Worm (Caenorhabditis elegans) whole organism, L4 larva: ENCODE results near the gene EEED8.3.
A peak's percentile ranks its signal among the peaks of the same experiment; 100 is the strongest.

ENCODE experiments used
- F26F4.8 ChIP-seq: fragments of 200-800 bp; sonication (Bioruptor generic); conservative IDR thresholded peaks from 2 replicates; pipeline ENCODE4 v1.3.6; 2022; ENCODE audit warnings: missing genetic modification characterization, missing compliant biosample characterization
- F49E8.2 ChIP-seq: sonication (generic microtip); optimal IDR thresholded peaks from 2 replicates; lab custom pipeline; 2016; ENCODE audit warnings: missing compliant biosample characterization, mild to moderate bottlenecking, missing genetic modification characterization, borderline replicate concordance
- R02D3.7 ChIP-seq: fragments of 150-350 bp; sonication (generic microtip); optimal IDR thresholded peaks from 3 replicates; lab custom pipeline; 2014; ENCODE audit warnings: missing biosample characterization, missing genetic modification characterization
- T20F7.1 ChIP-seq: fragments of 200-800 bp; sonication (Bioruptor generic); optimal IDR thresholded peaks from 2 replicates; lab custom pipeline; 2018; ENCODE audit warnings: mild to moderate bottlenecking, missing genetic modification characterization, missing compliant biosample characterization
- Y105C5A.15 ChIP-seq: fragments of 200-800 bp; sonication (Bioruptor generic); IDR thresholded peaks from 2 replicates; pipeline ENCODE4 v1.3.6; 2022; ENCODE audit warnings: missing genetic modification characterization, missing compliant biosample characterization
- aha-1 ChIP-seq: fragments of 150-350 bp; peaks from one replicate; lab custom pipeline; 2014; ENCODE audit warnings: missing biosample characterization, missing genetic modification characterization
- ama-1 ChIP-seq: fragments of 150-350 bp; optimal IDR thresholded peaks from 2 replicates; lab custom pipeline; 2014; ENCODE audit warnings: inconsistent platforms, mixed read lengths
- arid-1 ChIP-seq: fragments of 200-800 bp; sonication (Bioruptor generic); conservative IDR thresholded peaks from 2 replicates; pipeline ENCODE4 v1.3.6; 2022; ENCODE audit warnings: missing genetic modification reagents, missing genetic modification characterization, missing compliant biosample characterization
- ceh-44 ChIP-seq: fragments of 200-800 bp; sonication (Bioruptor generic); IDR thresholded peaks from 2 replicates; pipeline ENCODE4 v1.3.6; 2022; ENCODE audit warnings: missing genetic modification reagents, missing genetic modification characterization, missing compliant biosample characterization
- ctbp-1 ChIP-seq: fragments of 200-800 bp; sonication (Bioruptor generic); IDR thresholded peaks from 2 replicates; pipeline ENCODE4 v1.3.6; 2022; ENCODE audit warnings: missing genetic modification reagents, missing genetic modification characterization, missing compliant biosample characterization
- daf-12 ChIP-seq: fragments of 150-350 bp; optimal IDR thresholded peaks from 2 replicates; lab custom pipeline; 2014; ENCODE audit warnings: missing biosample characterization, missing genetic modification reagents, missing genetic modification characterization
- daf-16 ChIP-seq, 3 experiments: sonication (generic microtip); optimal IDR thresholded peaks; 2 replicates each; lab custom pipeline; 2016 to 2017; ENCODE audit warnings: missing genetic modification characterization in 3 of 3, missing genetic modification reagents in 3 of 3, mild to moderate bottlenecking in 2 of 3, missing compliant biosample characterization in 2 of 3, missing biosample characterization in 1 of 3, moderate library complexity in 1 of 3
- daf-8 ChIP-seq: fragments of 200-800 bp; sonication (Bioruptor generic); IDR thresholded peaks from 2 replicates; pipeline ENCODE4 v1.3.6; 2022; ENCODE audit warnings: missing genetic modification characterization, missing compliant biosample characterization
- dmd-6 ChIP-seq: fragments of 200-800 bp; sonication (Bioruptor generic); IDR thresholded peaks from 2 replicates; pipeline ENCODE4 v1.3.6; 2022; ENCODE audit warnings: missing genetic modification reagents, missing genetic modification characterization, missing compliant biosample characterization
- dpl-1 ChIP-seq: fragments of 150-350 bp; optimal IDR thresholded peaks from 2 replicates; lab custom pipeline; 2014; ENCODE audit warnings: missing biosample characterization, missing genetic modification reagents, missing genetic modification characterization
- egl-27 ChIP-seq: sonication (generic microtip); optimal IDR thresholded peaks from 3 replicates; lab custom pipeline; 2017; ENCODE audit warnings: missing biosample characterization, missing genetic modification reagents, missing genetic modification characterization
- hlh-30 ChIP-seq: sonication (generic microtip); optimal IDR thresholded peaks from 2 replicates; lab custom pipeline; 2017; ENCODE audit warnings: antibody characterized with exemption, mild to moderate bottlenecking, missing genetic modification characterization, missing compliant biosample characterization; ENCODE audit not compliant: insufficient read depth
- hmg-1.1 ChIP-seq: fragments of 200-800 bp; sonication (Bioruptor generic); IDR thresholded peaks from 2 replicates; pipeline ENCODE4 v1.3.6; 2022; ENCODE audit warnings: missing genetic modification reagents, missing genetic modification characterization, missing compliant biosample characterization
- jun-1 ChIP-seq: fragments of 150-350 bp; optimal IDR thresholded peaks from 2 replicates; lab custom pipeline; 2014; ENCODE audit warnings: missing biosample characterization, missing genetic modification reagents, missing genetic modification characterization
- lin-29 ChIP-seq: fragments of 200-800 bp; sonication (Bioruptor generic); IDR thresholded peaks from 2 replicates; pipeline ENCODE4 v1.3.6; 2022; ENCODE audit warnings: missing genetic modification reagents, missing genetic modification characterization, missing compliant biosample characterization
- lin-38 ChIP-seq: fragments of 200-800 bp; sonication (Bioruptor generic); IDR thresholded peaks from 2 replicates; pipeline ENCODE4 v1.3.6; 2022; ENCODE audit warnings: missing genetic modification reagents, missing genetic modification characterization, missing compliant biosample characterization
- lir-3 ChIP-seq: sonication (generic microtip); optimal IDR thresholded peaks from 2 replicates; lab custom pipeline; 2016; ENCODE audit warnings: mild to moderate bottlenecking, missing genetic modification characterization, missing compliant biosample characterization
- lsy-2 ChIP-seq, 2 experiments: fragments of 150-350 bp in 1 of 2; sonication (generic microtip) in 1 of 2; optimal IDR thresholded peaks; 2 replicates each; lab custom pipeline; 2014 to 2017; ENCODE audit warnings: missing biosample characterization in 2 of 2, missing genetic modification characterization in 2 of 2
- madf-5 ChIP-seq, 2 experiments: fragments of 200-800 bp; sonication (Bioruptor generic); IDR thresholded peaks; 2 replicates each; pipeline ENCODE4 v1.3.6; 2022; ENCODE audit warnings: missing compliant biosample characterization in 2 of 2, missing genetic modification characterization in 2 of 2
- madf-9 ChIP-seq: fragments of 200-800 bp; sonication (Bioruptor generic); conservative IDR thresholded peaks from 2 replicates; pipeline ENCODE4 v1.3.6; 2022; ENCODE audit warnings: missing genetic modification reagents, missing genetic modification characterization, missing compliant biosample characterization
- mdl-1 ChIP-seq, 2 experiments: fragments of 150-350 bp in 1 of 2; sonication (generic microtip) in 1 of 2; optimal IDR thresholded peaks; 2 replicates each; lab custom pipeline; 2014 to 2017; ENCODE audit warnings: missing biosample characterization in 2 of 2, missing genetic modification characterization in 2 of 2
- mep-1 ChIP-seq: fragments of 150-350 bp; sonication (generic microtip); optimal IDR thresholded peaks from 3 replicates; lab custom pipeline; 2014; ENCODE audit warnings: missing biosample characterization, missing genetic modification characterization
- mxl-3 ChIP-seq: fragments of 200-800 bp; sonication (Bioruptor generic); optimal IDR thresholded peaks from 2 replicates; lab custom pipeline; 2018; ENCODE audit warnings: mild to moderate bottlenecking, missing genetic modification characterization, missing compliant biosample characterization
- nhr-237 ChIP-seq: sonication (generic microtip); optimal IDR thresholded peaks from 2 replicates; lab custom pipeline; 2017; ENCODE audit warnings: missing biosample characterization, missing genetic modification characterization
- nhr-25 ChIP-seq: sonication (generic microtip); optimal IDR thresholded peaks from 2 replicates; lab custom pipeline; 2017; ENCODE audit warnings: missing genetic modification characterization, mild to moderate bottlenecking, missing compliant biosample characterization, antibody characterized with exemption, moderate library complexity, borderline replicate concordance; ENCODE audit not compliant: insufficient read depth
- nhr-28 ChIP-seq: fragments of 150-350 bp; optimal IDR thresholded peaks from 2 replicates; lab custom pipeline; 2014; ENCODE audit warnings: missing biosample characterization, missing genetic modification characterization
- nhr-42 ChIP-seq: fragments of 200-800 bp; sonication (Bioruptor generic); IDR thresholded peaks from 2 replicates; pipeline ENCODE4 v1.3.6; 2022; ENCODE audit warnings: missing genetic modification characterization, missing compliant biosample characterization
- nhr-6 ChIP-seq: fragments of 150-350 bp; optimal IDR thresholded peaks from 2 replicates; lab custom pipeline; 2014; ENCODE audit warnings: missing biosample characterization, missing genetic modification characterization
- rbr-2 ChIP-seq: sonication (generic microtip); optimal IDR thresholded peaks from 2 replicates; lab custom pipeline; 2016; ENCODE audit warnings: missing genotype, missing genetic modification characterization, missing compliant biosample characterization
- saeg-2 ChIP-seq: fragments of 200-800 bp; sonication (Bioruptor generic); IDR thresholded peaks from 2 replicates; pipeline ENCODE4 v1.3.6; 2022; ENCODE audit warnings: missing genetic modification reagents, missing genetic modification characterization, missing compliant biosample characterization
- sdz-12 ChIP-seq: fragments of 200-800 bp; sonication (Bioruptor generic); optimal IDR thresholded peaks from 2 replicates; lab custom pipeline; 2018; ENCODE audit warnings: mild to moderate bottlenecking, missing genetic modification characterization, missing compliant biosample characterization
- snpc-4 ChIP-seq: fragments of 150-350 bp; optimal IDR thresholded peaks from 2 replicates; lab custom pipeline; 2014; ENCODE audit warnings: missing biosample characterization, missing genetic modification characterization
- spr-1 ChIP-seq: sonication (generic microtip); optimal IDR thresholded peaks from 2 replicates; lab custom pipeline; 2016; ENCODE audit warnings: mild to moderate bottlenecking, missing genetic modification characterization, missing compliant biosample characterization
- tag-97 ChIP-seq: fragments of 200-800 bp; sonication (Bioruptor generic); IDR thresholded peaks from 2 replicates; pipeline ENCODE4 v1.3.6; 2022; ENCODE audit warnings: missing genetic modification characterization, missing compliant biosample characterization
- tra-1 ChIP-seq: fragments of 200-800 bp; sonication (Bioruptor generic); IDR thresholded peaks from 2 replicates; pipeline ENCODE4 v1.3.6; 2022; ENCODE audit warnings: missing genetic modification reagents, missing genetic modification characterization, missing compliant biosample characterization
- zfp-3 ChIP-seq: fragments of 200-800 bp; sonication (Bioruptor generic); conservative IDR thresholded peaks from 2 replicates; pipeline ENCODE4 v1.3.6; 2022; ENCODE audit warnings: missing genetic modification reagents, missing genetic modification characterization, missing compliant biosample characterization
- zip-2 ChIP-seq: fragments of 150-350 bp; optimal IDR thresholded peaks from 2 replicates; lab custom pipeline; 2014; ENCODE audit warnings: missing biosample characterization, missing genetic modification characterization

The EEED8.3 gene

DNA sequence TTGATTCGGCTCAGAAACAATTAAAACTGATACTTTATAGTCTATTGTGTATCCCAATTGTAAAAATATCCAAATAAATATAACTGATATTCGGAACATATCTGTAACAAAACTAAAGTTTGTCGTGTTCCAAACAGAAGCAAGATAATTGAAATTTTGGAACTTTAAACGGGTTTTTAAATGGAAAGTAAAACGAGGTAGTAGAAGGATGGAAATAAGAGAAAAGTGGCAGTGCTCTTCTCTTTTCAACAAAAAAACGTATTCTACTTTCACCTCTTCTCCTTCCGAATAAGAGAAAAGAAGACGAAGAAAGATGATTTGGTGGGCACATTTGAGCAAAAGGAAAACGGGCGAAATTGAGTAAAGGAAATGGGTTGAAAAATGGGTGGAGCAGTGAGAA lies 32.4 kb downstream of the EEED8.3 start, which contains the start of gene nmr-1:
Gene nmr-1, minus strand, starts transcription at position 101 of the 400 bp plus-strand sequence.
- TF ChIP-seq T20F7.1 = no peak
- no peak for TF ChIP-seq ceh-44
- TF ChIP-seq nhr-237 (tag; lab: Kevin White, UChicago) = no peak
- TF ChIP-seq saeg-2 (GFP tag; lab: Robert Waterston, UW) = no peak
- TF ChIP-seq zip-2 (tag; lab: Kevin White, UChicago) = no peak
- TF ChIP-seq arid-1 (GFP tag; lab: Robert Waterston, UW) = no peak
- TF ChIP-seq R02D3.7 (tag; lab: Kevin White, UChicago) = no peak
- TF ChIP-seq lin-29 (GFP tag; lab: Robert Waterston, UW) = no peak
- no peak for TF ChIP-seq egl-27 (tag; lab: Kevin White, UChicago)
- TF ChIP-seq nhr-42 = no peak
- TF ChIP-seq nhr-28 = no peak
- no peak for TF ChIP-seq ama-1 (lab: Kevin White, UChicago)
- no peak for TF ChIP-seq jun-1 (tag; lab: Kevin White, UChicago)
- TF ChIP-seq Y105C5A.15 = no peak
- no peak for TF ChIP-seq aha-1 (tag; lab: Kevin White, UChicago)
- no peak for TF ChIP-seq mep-1 (tag; lab: Kevin White, UChicago)

DNA sequence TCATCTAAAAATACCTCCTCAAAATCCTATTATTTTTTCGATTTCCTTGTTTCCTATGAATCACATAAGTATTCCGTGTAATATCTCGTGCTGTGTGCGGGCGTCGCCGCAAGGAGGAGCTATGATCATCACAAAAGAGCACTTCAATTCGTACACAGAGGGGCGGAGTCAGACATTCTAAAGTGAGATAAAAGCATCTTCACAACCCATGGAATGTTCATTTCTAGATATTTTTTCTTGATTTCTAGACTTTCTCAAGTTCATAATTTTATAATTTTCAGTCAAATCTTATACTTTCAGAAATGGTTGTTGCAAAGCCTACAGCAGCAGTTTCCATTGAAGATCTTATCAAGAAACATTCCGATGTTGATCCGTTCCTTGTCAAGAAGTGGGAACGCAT lies 33.3 kb downstream of the EEED8.3 start, which contains the start of gene cex-1:
Gene cex-1, plus strand, starts transcription at position 301 of the 400 bp plus-strand sequence.
- no peak for TF ChIP-seq sdz-12 (GFP tag; lab: Kevin White, UChicago)
- no peak for TF ChIP-seq dpl-1 (GFP tag; lab: Kevin White, UChicago)
- no peak for TF ChIP-seq spr-1 (tag; lab: Kevin White, UChicago)
- no peak for TF ChIP-seq daf-16 (GFP tag; optimal IDR thresholded peaks at IDR 0.05; lab: Kevin White, UChicago)
- no peak for TF ChIP-seq daf-16 (tag; optimal IDR thresholded peaks at IDR 0.05; lab: Kevin White, UChicago)
- TF ChIP-seq F49E8.2 = no peak
- no peak for TF ChIP-seq madf-5 (GFP tag; IDR thresholded peaks at IDR 0.05; lab: Robert Waterston, UW)
- no peak for TF ChIP-seq F26F4.8 (GFP tag; lab: Robert Waterston, UW)
- no peak for TF ChIP-seq nhr-6
- no peak for TF ChIP-seq madf-9
- no peak for TF ChIP-seq lir-3 (tag; lab: Kevin White, UChicago)
- TF ChIP-seq mdl-1 (tag; optimal IDR thresholded peaks at IDR 0.05; lab: Kevin White, UChicago) = no peak
- no peak for TF ChIP-seq tag-97 (GFP tag; lab: Robert Waterston, UW)
- no peak for TF ChIP-seq hlh-30
- no peak for TF ChIP-seq lsy-2 (tag; optimal IDR thresholded peaks at IDR 0.05; lab: Kevin White, UChicago)

- no peak for TF ChIP-seq rbr-2 (tag; lab: Kevin White, UChicago)
- no peak for TF ChIP-seq nhr-25 (tag; lab: Kevin White, UChicago)
- TF ChIP-seq lin-38 = no peak
- peak in 1 of 2 experiments; percentile 87 for TF ChIP-seq daf-16 (GFP tag; optimal IDR thresholded peaks at IDR 0.05; lab: Kevin White, UChicago)
- TF ChIP-seq daf-16 (tag; optimal IDR thresholded peaks at IDR 0.05; lab: Kevin White, UChicago) = no peak
- no peak for TF ChIP-seq daf-8 (GFP tag; lab: Robert Waterston, UW)
- TF ChIP-seq snpc-4 (tag; lab: Kevin White, UChicago) = no peak
- TF ChIP-seq tra-1 (GFP tag; lab: Robert Waterston, UW) = no peak
- no peak for TF ChIP-seq ctbp-1 (GFP tag; lab: Robert Waterston, UW)
- no peak for TF ChIP-seq zfp-3 (GFP tag; lab: Robert Waterston, UW)
- no peak for TF ChIP-seq dmd-6 (GFP tag; lab: Robert Waterston, UW)
- TF ChIP-seq daf-12 = no peak
- no peak for TF ChIP-seq nhr-28
- TF ChIP-seq aha-1 (tag; lab: Kevin White, UChicago) = no peak
- no peak for TF ChIP-seq hmg-1.1 (GFP tag; lab: Robert Waterston, UW)
- peak; percentile 52 for TF ChIP-seq mxl-3
Measured at ce11 chrII:5449219-5449618, 35.1 kb downstream of the EEED8.3 start.
